Fruit fly (Drosophila melanogaster): ENCODE results near the gene Cyp4d20.

- TF ChIP-seq Snoo (tag; optimal IDR thresholded peaks at IDR 0.05) (peak; percentile 72), gl (tag; optimal IDR thresholded peaks at IDR 0.05) (peak; percentile 43), CG17806 (tag; optimal IDR thresholded peaks at IDR 0.05) (peak; percentile 83), CG32121 (GFP tag; IDR thresholded peaks at IDR 0.05) (peak; percentile 84), CG13204 (GFP tag; optimal IDR thresholded peaks at IDR 0.05) (no peak), CG14655 (GFP tag; optimal IDR thresholded peaks at IDR 0.05) (peak; percentile 84), Ets98B (GFP tag; IDR thresholded peaks at IDR 0.05) (peak; percentile 87), CG12605 (GFP tag; IDR thresholded peaks at IDR 0.05) (peak; percentile 60; the same call in 1 of the 2 replicates), Pif1A (GFP tag; optimal IDR thresholded peaks at IDR 0.05) (peak; percentile 86), rn (GFP tag; IDR thresholded peaks at IDR 0.05) (peak; percentile 73; the same call in 1 of the 2 replicates), CG10348 (GFP tag; IDR thresholded peaks at IDR 0.05) (no peak), Pif1B (GFP tag; optimal IDR thresholded peaks at IDR 0.05) (peak; percentile 69)
Measured at dm6 chr3L:2431340-2431739, 46.9 kb downstream of the Cyp4d20 start.
